Fruit fly (Drosophila melanogaster) whole organism, pupa: Measurements from ENCODE around the gene Smug.

Experiments used
- CG10348 ChIP-seq: fragments of 200-800 bp; sonication (Bioruptor generic); IDR thresholded peaks from 2 replicates; pipeline ENCODE4 v1.3.6; 2022; ENCODE audit warnings: missing biosample characterization, missing genetic modification characterization
- CG12605 ChIP-seq: fragments of 200-800 bp; sonication (Bioruptor generic); IDR thresholded peaks from 2 replicates; pipeline ENCODE4 v1.3.6; 2022; ENCODE audit warnings: missing biosample characterization, missing genetic modification characterization
- CG13204 ChIP-seq: fragments of 200-800 bp; sonication (Bioruptor generic); optimal IDR thresholded peaks from 2 replicates; lab custom pipeline; 2018; ENCODE audit warnings: missing biosample characterization, mild to moderate bottlenecking, missing genetic modification characterization, moderate library complexity
- CG14655 ChIP-seq: fragments of 200-800 bp; sonication (Bioruptor generic); optimal IDR thresholded peaks from 3 replicates; lab custom pipeline; 2017; ENCODE audit warnings: mild to moderate bottlenecking, missing biosample characterization, missing genetic modification reagents, missing genetic modification characterization
- CG15710 ChIP-seq: fragments of 200-800 bp; sonication (Bioruptor generic); optimal IDR thresholded peaks from 2 replicates; lab custom pipeline; 2018; ENCODE audit warnings: missing biosample characterization, mild to moderate bottlenecking, missing genetic modification characterization, moderate library complexity
- CG17806 ChIP-seq: fragments of 200-800 bp; sonication (Bioruptor generic); optimal IDR thresholded peaks from 2 replicates; lab custom pipeline; 2018; ENCODE audit warnings: missing biosample characterization, mild to moderate bottlenecking, missing genetic modification characterization, moderate library complexity
- CG32121 ChIP-seq: fragments of 200-800 bp; sonication (Bioruptor generic); IDR thresholded peaks from 2 replicates; pipeline ENCODE4 v1.3.6; 2022; ENCODE audit warnings: missing biosample characterization, missing genetic modification characterization
- CG34367 ChIP-seq: fragments of 200-800 bp; sonication (Bioruptor generic); optimal IDR thresholded peaks from 2 replicates; lab custom pipeline; 2018; ENCODE audit warnings: missing biosample characterization, mild to moderate bottlenecking, missing genetic modification characterization
- CG4496 ChIP-seq: fragments of 200-800 bp; sonication (Bioruptor generic); IDR thresholded peaks from 3 replicates; pipeline ENCODE4 v1.3.6; 2022; ENCODE audit warnings: missing biosample characterization, missing genetic modification characterization
- CG8159 ChIP-seq: fragments of 200-800 bp; sonication (Bioruptor generic); optimal IDR thresholded peaks from 3 replicates; lab custom pipeline; 2018; ENCODE audit warnings: missing biosample characterization, mild to moderate bottlenecking, missing genetic modification characterization, moderate library complexity
- CG8301 ChIP-seq: fragments of 200-800 bp; sonication (Bioruptor generic); optimal IDR thresholded peaks from 2 replicates; lab custom pipeline; 2018; ENCODE audit warnings: missing biosample characterization, mild to moderate bottlenecking, missing genetic modification characterization
- CG9948 ChIP-seq: fragments of 200-800 bp; sonication (Bioruptor generic); optimal IDR thresholded peaks from 2 replicates; lab custom pipeline; 2018; ENCODE audit warnings: missing biosample characterization, mild to moderate bottlenecking, missing genetic modification characterization, moderate library complexity
- D1 ChIP-seq: fragments of 200-800 bp; sonication (Bioruptor generic); optimal IDR thresholded peaks from 2 replicates; lab custom pipeline; 2018; ENCODE audit warnings: missing biosample characterization, mild to moderate bottlenecking, missing genetic modification characterization, moderate library complexity
- EcR ChIP-seq: fragments of 200-800 bp; sonication (Bioruptor generic); optimal IDR thresholded peaks from 3 replicates; lab custom pipeline; 2019; ENCODE audit warnings: missing biosample characterization, missing genetic modification characterization, mild to moderate bottlenecking, moderate library complexity, missing genetic modification reagents
- Ets98B ChIP-seq: fragments of 200-800 bp; sonication (Bioruptor generic); IDR thresholded peaks from 2 replicates; pipeline ENCODE4 v1.3.6; 2022; ENCODE audit warnings: missing biosample characterization, missing genetic modification characterization
- Pif1A ChIP-seq: fragments of 200-800 bp; sonication (Bioruptor generic); optimal IDR thresholded peaks from 3 replicates; lab custom pipeline; 2016; ENCODE audit warnings: missing biosample characterization, missing genetic modification characterization
- Pif1B ChIP-seq: fragments of 200-800 bp; sonication (Bioruptor generic); optimal IDR thresholded peaks from 3 replicates; lab custom pipeline; 2016; ENCODE audit warnings: missing biosample characterization, missing genetic modification characterization
- Snoo ChIP-seq: fragments of 200-800 bp; sonication (Bioruptor generic); optimal IDR thresholded peaks from 3 replicates; lab custom pipeline; 2017; ENCODE audit warnings: missing biosample characterization, mild to moderate bottlenecking, missing genetic modification characterization, inconsistent platforms
- fd96Ca ChIP-seq: fragments of 200-800 bp; sonication (Bioruptor generic); IDR thresholded peaks from 3 replicates; pipeline ENCODE4 v1.3.6; 2022; ENCODE audit warnings: missing biosample characterization, missing genetic modification characterization
- gl ChIP-seq: fragments of 200-800 bp; sonication (Bioruptor generic); optimal IDR thresholded peaks from 2 replicates; lab custom pipeline; 2018; ENCODE audit warnings: missing biosample characterization, mild to moderate bottlenecking, missing genetic modification characterization
- rn ChIP-seq: fragments of 200-800 bp; sonication (Bioruptor generic); IDR thresholded peaks from 2 replicates; pipeline ENCODE4 v1.3.6; 2022; ENCODE audit warnings: missing biosample characterization, missing genetic modification characterization

The Smug gene

DNA sequence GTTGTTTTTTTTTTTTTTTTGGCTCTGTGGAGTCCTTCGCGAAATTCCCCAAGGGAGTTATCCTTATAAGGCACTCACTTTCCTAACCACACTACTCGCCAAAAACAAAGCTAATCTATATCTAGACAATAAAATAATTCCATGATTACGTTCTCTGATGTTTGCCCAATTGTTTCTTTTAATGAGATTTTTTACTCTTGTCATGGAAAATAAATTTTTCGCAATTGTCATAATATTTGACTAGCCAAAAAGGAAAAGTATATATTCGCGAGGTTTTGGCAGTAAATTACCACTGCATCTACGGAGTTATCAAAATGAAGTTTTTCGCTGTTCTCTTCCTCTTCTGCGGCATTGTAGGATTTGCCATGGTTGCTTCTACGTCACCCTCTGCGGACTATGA is 30.2 kb upstream of the Smug start, which contains the start of gene CG34278:
Gene CG34278, plus strand, starts transcription at position 301 of the 400 bp plus-strand sequence.
- TF ChIP-seq CG32121: no peak
- no peak for TF ChIP-seq CG9948 (tag; lab: Kevin White, UChicago)
- TF ChIP-seq CG12605 (GFP tag; lab: Robert Waterston, UW): no peak
- TF ChIP-seq rn (GFP tag; lab: Robert Waterston, UW): no peak
- no peak for TF ChIP-seq CG8159 (tag; lab: Kevin White, UChicago)
- TF ChIP-seq CG34367 (tag; lab: Kevin White, UChicago): no peak
- TF ChIP-seq Pif1B: no peak
- no peak for TF ChIP-seq Snoo (tag; lab: Kevin White, UChicago)
- no peak for TF ChIP-seq EcR (GFP tag; lab: Kevin White, UChicago)
- no peak for TF ChIP-seq CG15710
- no peak for TF ChIP-seq CG14655 (GFP tag; lab: Kevin White, UChicago)
- no peak for TF ChIP-seq CG8301 (tag; lab: Kevin White, UChicago)
- no peak for TF ChIP-seq CG13204
- TF ChIP-seq CG17806 (tag; lab: Kevin White, UChicago): no peak
- TF ChIP-seq CG4496: no peak
- no peak for TF ChIP-seq fd96Ca (GFP tag; lab: Robert Waterston, UW)
- no peak for TF ChIP-seq D1 (tag; lab: Kevin White, UChicago)
- TF ChIP-seq Pif1A: no peak
- TF ChIP-seq CG10348: no peak
- TF ChIP-seq, all 21 proteins: peak for 0

DNA sequence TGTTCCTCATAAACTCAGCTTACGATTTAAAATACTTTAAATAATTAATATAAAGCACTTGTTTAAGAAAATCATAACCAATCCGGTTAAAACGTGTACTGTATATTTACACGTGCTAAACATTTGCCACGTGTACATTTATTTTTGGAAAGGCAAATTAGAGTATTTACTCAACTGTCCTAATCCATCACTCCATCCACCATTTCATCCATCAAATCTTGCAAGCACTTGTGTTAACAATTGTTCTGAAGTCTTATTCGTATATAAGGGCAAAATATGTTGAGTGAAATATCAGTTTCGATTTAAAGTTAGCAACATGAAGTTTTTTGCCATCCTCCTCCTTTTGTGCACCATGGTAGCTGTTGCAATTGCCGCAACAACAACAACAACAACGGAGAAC is 29.1 kb upstream of the Smug start, which contains the start of gene CG42779:
Gene CG42779, plus strand, starts transcription at position 301 of the 400 bp plus-strand sequence.
- TF ChIP-seq CG8301 (tag; lab: Kevin White, UChicago): no peak
- no peak for TF ChIP-seq EcR (GFP tag; lab: Kevin White, UChicago)
- TF ChIP-seq CG32121: no peak
- no peak for TF ChIP-seq CG13204
- no peak for TF ChIP-seq Ets98B (GFP tag; lab: Robert Waterston, UW)
- TF ChIP-seq CG12605 (GFP tag; lab: Robert Waterston, UW): no peak
- no peak for TF ChIP-seq Snoo (tag; lab: Kevin White, UChicago)
- TF ChIP-seq CG8159 (tag; lab: Kevin White, UChicago): no peak
- TF ChIP-seq CG34367 (tag; lab: Kevin White, UChicago): no peak
- no peak for TF ChIP-seq CG4496
- no peak for TF ChIP-seq CG14655 (GFP tag; lab: Kevin White, UChicago)
- TF ChIP-seq rn (GFP tag; lab: Robert Waterston, UW): no peak
- no peak for TF ChIP-seq fd96Ca (GFP tag; lab: Robert Waterston, UW)
- TF ChIP-seq CG15710: no peak
- TF ChIP-seq CG9948 (tag; lab: Kevin White, UChicago): no peak
- TF ChIP-seq CG10348: no peak
- TF ChIP-seq Pif1B: no peak
- no peak for TF ChIP-seq Pif1A
- TF ChIP-seq CG17806 (tag; lab: Kevin White, UChicago): no peak
- TF ChIP-seq, all 21 proteins: peak for 0

DNA sequence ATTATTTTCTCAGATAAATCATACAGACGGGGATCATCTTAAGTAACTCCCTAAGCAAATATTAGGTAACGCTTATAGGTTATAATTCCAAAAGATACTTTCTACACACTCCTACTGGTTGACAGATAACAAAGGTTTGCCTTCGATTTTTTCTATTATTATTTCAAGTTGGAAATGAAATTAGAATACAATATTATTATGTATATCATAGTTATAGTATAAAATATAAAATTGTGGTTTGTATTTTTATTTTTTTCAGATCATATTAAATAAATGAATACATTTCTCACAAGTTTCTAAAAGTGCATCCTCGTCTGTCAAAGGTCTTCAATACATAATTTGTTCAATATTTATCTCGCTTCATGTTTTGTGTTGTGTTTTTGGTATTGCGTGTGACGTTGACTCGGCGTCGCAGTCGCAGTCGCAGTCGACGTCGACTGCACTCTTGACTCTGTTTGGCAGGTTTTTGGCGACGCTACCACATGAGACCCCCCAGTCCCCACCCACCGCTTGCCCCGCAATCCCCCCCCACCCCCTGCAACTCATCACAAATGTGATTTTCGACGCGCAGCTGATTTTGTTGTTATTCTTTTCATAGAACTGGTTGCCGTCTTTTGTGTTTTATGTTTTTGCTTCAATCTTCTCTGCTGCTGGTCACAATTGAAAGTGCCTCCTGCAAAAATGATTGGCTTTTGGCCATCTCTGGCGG is 27.4 kb upstream of the Smug start:
- TF ChIP-seq CG34367 (tag; lab: Kevin White, UChicago) (no peak), fd96Ca (GFP tag; lab: Robert Waterston, UW) (0 out of 3 replicates have a peak, but pooled peaks have one; percentile 7), CG14655 (GFP tag; lab: Kevin White, UChicago) (peak; percentile 36)

DNA sequence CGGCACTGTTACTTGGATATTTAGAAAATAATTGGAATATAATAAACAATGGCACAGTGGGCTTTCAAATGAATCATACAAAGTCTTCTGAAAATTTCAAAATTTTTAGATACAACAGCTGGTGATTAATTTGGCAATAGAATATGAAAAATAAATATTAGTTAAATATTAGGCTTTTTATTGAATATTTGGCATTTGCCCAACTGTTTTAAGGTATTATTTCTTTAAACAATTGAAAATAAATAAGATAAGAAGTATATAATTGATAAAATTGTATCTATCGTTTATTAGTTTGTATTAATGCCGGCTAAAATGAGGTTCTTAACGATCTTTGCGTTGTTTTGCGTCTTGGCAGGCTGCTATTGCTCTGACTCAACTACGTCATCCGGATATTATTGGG is 26.2 kb upstream of the Smug start, which contains the start of gene CG45079:
Gene CG45079, plus strand, starts transcription at position 301 of the 400 bp plus-strand sequence.
- TF ChIP-seq D1 (tag; lab: Kevin White, UChicago): no peak

DNA sequence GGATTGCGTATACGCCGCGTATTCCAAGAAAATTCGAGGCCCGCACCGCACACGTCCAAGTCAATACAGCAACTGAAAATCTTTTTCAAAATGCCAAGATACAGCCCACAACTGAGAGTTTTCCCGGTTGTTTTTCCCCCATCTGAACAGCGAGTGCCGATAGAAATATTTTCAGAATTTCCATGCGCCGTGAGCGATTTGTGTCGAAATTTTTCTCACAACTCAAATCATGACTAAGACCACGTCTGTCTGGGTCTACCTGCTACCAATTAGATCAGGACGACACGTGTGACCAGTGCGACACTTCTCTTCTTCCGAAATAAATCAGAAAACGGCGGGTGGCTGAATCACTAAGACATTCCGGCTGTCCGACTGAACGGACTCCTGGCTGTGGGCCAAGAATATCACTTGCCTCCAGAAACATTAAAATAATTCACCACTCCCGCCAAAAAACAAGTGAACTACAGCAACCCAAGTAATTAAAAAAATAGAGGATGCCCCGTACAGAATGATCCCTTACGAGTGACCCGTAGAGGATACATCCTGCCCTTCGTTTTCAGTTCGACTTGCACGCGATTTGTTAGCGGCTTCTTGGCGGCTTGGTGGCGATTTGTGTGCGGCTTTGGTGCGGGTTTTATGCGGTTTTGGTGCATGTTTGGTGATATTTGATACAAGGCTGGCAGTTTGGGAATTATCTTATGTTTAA is 24.9 kb upstream of the Smug start, which contains the start of gene cher:
Gene cher, minus strand, starts transcription at position 51 of the 706 bp plus-strand sequence.
- TF ChIP-seq Pif1A: no peak
- no peak for TF ChIP-seq CG9948 (tag; lab: Kevin White, UChicago)
- TF ChIP-seq Snoo (tag; lab: Kevin White, UChicago): no peak
- TF ChIP-seq rn (GFP tag; lab: Robert Waterston, UW): no peak
- TF ChIP-seq CG15710: no peak
- TF ChIP-seq CG34367 (tag; lab: Kevin White, UChicago): no peak
- TF ChIP-seq CG8301 (tag; lab: Kevin White, UChicago): no peak
- TF ChIP-seq, all 21 proteins: peak for 0

DNA sequence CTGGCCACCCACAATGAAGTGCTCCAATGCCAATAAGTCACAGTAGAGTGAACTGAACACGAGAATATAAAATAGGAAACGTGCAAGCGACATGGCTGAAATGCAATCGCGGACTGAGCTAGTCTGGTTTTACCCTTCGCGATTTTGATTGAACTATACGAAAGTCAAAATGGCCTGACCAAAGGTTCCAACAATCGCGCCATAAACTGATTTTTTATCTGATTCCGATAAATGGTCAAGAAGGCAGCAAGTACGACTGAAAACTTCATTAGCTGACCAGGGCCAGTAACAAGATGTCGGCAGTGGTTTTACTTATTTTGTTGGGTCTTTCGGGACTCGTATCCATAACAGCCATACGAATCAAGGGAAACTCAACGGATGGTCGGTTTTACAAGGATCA is 23.5 kb upstream of the Smug start, which contains the start of the genes CG17477 and CG31269:
Gene CG17477, minus strand, starts transcription at position 101 of the 400 bp plus-strand sequence.
Gene CG31269, plus strand, starts transcription at position 289 of the 400 bp plus-strand sequence.
- no peak for TF ChIP-seq CG8301 (tag; lab: Kevin White, UChicago)
- no peak for TF ChIP-seq Pif1A
- TF ChIP-seq Snoo (tag; lab: Kevin White, UChicago): no peak
- no peak for TF ChIP-seq CG17806 (tag; lab: Kevin White, UChicago)
- TF ChIP-seq CG32121: no peak
- TF ChIP-seq fd96Ca (GFP tag; lab: Robert Waterston, UW): no peak
- TF ChIP-seq CG12605 (GFP tag; lab: Robert Waterston, UW): no peak
- no peak for TF ChIP-seq rn (GFP tag; lab: Robert Waterston, UW)
- no peak for TF ChIP-seq Pif1B
- TF ChIP-seq CG13204: no peak
- no peak for TF ChIP-seq EcR (GFP tag; lab: Kevin White, UChicago)
- no peak for TF ChIP-seq gl (tag; lab: Kevin White, UChicago)
